Fruit fly (Drosophila melanogaster) whole organism, embryonic: ENCODE measurements around the gene dlp.
A peak's percentile ranks its signal among the peaks of the same experiment; 100 is the strongest.

Source experiments
- B-H2 ChIP-seq: fragments of 200-800 bp; sonication (Bioruptor generic); optimal IDR thresholded peaks from 2 replicates; lab custom pipeline; 2018; ENCODE audit warnings: missing biosample characterization, mild to moderate bottlenecking, missing genetic modification characterization
- Bdp1 ChIP-seq: fragments of 200-800 bp; sonication (Bioruptor generic); optimal IDR thresholded peaks from 3 replicates; lab custom pipeline; 2016; ENCODE audit warnings: missing biosample characterization, missing genetic modification characterization
- Bteb2 ChIP-seq: fragments of 200-800 bp; sonication (Bioruptor generic); optimal IDR thresholded peaks from 2 replicates; lab custom pipeline; 2016; ENCODE audit warnings: missing biosample characterization, missing genetic modification characterization
- CG1024 ChIP-seq: fragments of 200-800 bp; sonication (Bioruptor generic); IDR thresholded peaks from 2 replicates; pipeline ENCODE4 v1.3.6; 2022; ENCODE audit warnings: missing biosample characterization, missing genetic modification characterization
- CG10321 ChIP-seq: fragments of 200-800 bp; sonication (Bioruptor generic); IDR thresholded peaks from 2 replicates; pipeline ENCODE4 v1.3.6; 2022; ENCODE audit warnings: missing biosample characterization, missing genetic modification characterization
- CG10366 ChIP-seq: fragments of 200-800 bp; sonication (Bioruptor generic); IDR thresholded peaks from 2 replicates; pipeline ENCODE4 v1.3.6; 2022; ENCODE audit warnings: missing biosample characterization, missing genetic modification characterization
- CG10431 ChIP-seq: fragments of 200-800 bp; sonication (Bioruptor generic); optimal IDR thresholded peaks from 3 replicates; lab custom pipeline; 2018; ENCODE audit warnings: missing biosample characterization, mild to moderate bottlenecking, missing genetic modification characterization
- CG10462 ChIP-seq: fragments of 200-800 bp; sonication (Bioruptor generic); optimal IDR thresholded peaks from 2 replicates; lab custom pipeline; 2016; ENCODE audit warnings: missing biosample characterization, missing genetic modification characterization
- CG10565 ChIP-seq: fragments of 200-800 bp; sonication (Bioruptor generic); optimal IDR thresholded peaks from 3 replicates; lab custom pipeline; 2016; ENCODE audit warnings: missing biosample characterization, mild to moderate bottlenecking, missing genetic modification characterization
- CG11560 ChIP-seq: fragments of 200-800 bp; sonication (Bioruptor generic); IDR thresholded peaks from 3 replicates; pipeline ENCODE4 v1.3.6; 2022; ENCODE audit warnings: missing biosample characterization, missing genetic modification characterization
- CG11695 ChIP-seq: fragments of 200-800 bp; sonication (Bioruptor generic); IDR thresholded peaks from 3 replicates; pipeline ENCODE4 v1.3.6; 2022; ENCODE audit warnings: missing biosample characterization, missing genetic modification characterization
- CG11696 ChIP-seq: fragments of 200-800 bp; sonication (Bioruptor generic); IDR thresholded peaks from 2 replicates; pipeline ENCODE4 v1.3.6; 2022; ENCODE audit warnings: missing biosample characterization, missing genetic modification characterization
- CG12299 ChIP-seq: fragments of 200-800 bp; sonication (Bioruptor generic); optimal IDR thresholded peaks from 2 replicates; lab custom pipeline; 2018; ENCODE audit warnings: missing biosample characterization, mild to moderate bottlenecking, missing genetic modification characterization
- CG14441 ChIP-seq: fragments of 200-800 bp; sonication (Bioruptor generic); IDR thresholded peaks from 2 replicates; pipeline ENCODE4 v1.3.6; 2022; ENCODE audit warnings: missing biosample characterization, missing genetic modification characterization
- CG15696 ChIP-seq: fragments of 200-800 bp; sonication (Bioruptor generic); optimal IDR thresholded peaks from 2 replicates; lab custom pipeline; 2019; ENCODE audit warnings: missing biosample characterization, mild to moderate bottlenecking, missing genetic modification characterization, moderate library complexity
- CG1602 ChIP-seq: fragments of 200-800 bp; sonication (Bioruptor generic); optimal IDR thresholded peaks from 3 replicates; lab custom pipeline; 2016; ENCODE audit warnings: missing biosample characterization, missing genetic modification characterization
- CG16813 ChIP-seq: fragments of 200-800 bp; sonication (Bioruptor generic); IDR thresholded peaks from 3 replicates; pipeline ENCODE4 v1.3.6; 2022; ENCODE audit warnings: missing biosample characterization, missing genetic modification characterization; ENCODE audit not compliant: partially characterized antibody
- CG2199 ChIP-seq: fragments of 200-800 bp; sonication (Bioruptor generic); IDR thresholded peaks from 3 replicates; pipeline ENCODE4 v1.3.6; 2022; ENCODE audit warnings: missing biosample characterization, missing genetic modification characterization
- CG3065 ChIP-seq: fragments of 200-800 bp; sonication (Bioruptor generic); optimal IDR thresholded peaks from 2 replicates; lab custom pipeline; 2016; ENCODE audit warnings: missing biosample characterization, missing genetic modification characterization
- CG33557 ChIP-seq: fragments of 200-800 bp; sonication (Bioruptor generic); optimal IDR thresholded peaks from 2 replicates; lab custom pipeline; 2019; ENCODE audit warnings: missing biosample characterization, mild to moderate bottlenecking, missing genetic modification characterization, moderate library complexity
- CG6175 ChIP-seq: fragments of 200-800 bp; sonication (Bioruptor generic); IDR thresholded peaks from 3 replicates; pipeline ENCODE4 v1.3.6; 2022; ENCODE audit warnings: missing biosample characterization, missing genetic modification characterization
- CG7357 ChIP-seq: fragments of 200-800 bp; sonication (Bioruptor generic); IDR thresholded peaks from 3 replicates; pipeline ENCODE4 v1.3.6; 2022; ENCODE audit warnings: missing biosample characterization, missing genetic modification characterization
- CG7745 ChIP-seq: fragments of 200-800 bp; sonication (Bioruptor generic); optimal IDR thresholded peaks from 2 replicates; lab custom pipeline; 2018; ENCODE audit warnings: missing biosample characterization, mild to moderate bottlenecking, missing genetic modification characterization, moderate library complexity
- CG7839 ChIP-seq: fragments of 200-800 bp; sonication (Bioruptor generic); optimal IDR thresholded peaks from 3 replicates; lab custom pipeline; 2018; ENCODE audit warnings: missing biosample characterization, mild to moderate bottlenecking, missing genetic modification characterization, moderate library complexity
- CG8924 ChIP-seq: fragments of 200-800 bp; optimal IDR thresholded peaks from 3 replicates; lab custom pipeline; 2019; ENCODE audit warnings: missing biosample characterization, mild to moderate bottlenecking, missing genetic modification characterization, moderate library complexity
- CG9817 ChIP-seq: fragments of 200-800 bp; sonication (Bioruptor generic); optimal IDR thresholded peaks from 2 replicates; lab custom pipeline; 2018; ENCODE audit warnings: missing biosample characterization, mild to moderate bottlenecking, missing genetic modification characterization, moderate library complexity
- H15 ChIP-seq: fragments of 200-800 bp; sonication (Bioruptor generic); IDR thresholded peaks from 3 replicates; pipeline ENCODE4 v1.3.6; 2022; ENCODE audit warnings: missing biosample characterization, missing genetic modification characterization
- Hand ChIP-seq: fragments of 200-800 bp; sonication (Bioruptor generic); optimal IDR thresholded peaks from 2 replicates; lab custom pipeline; 2017; ENCODE audit warnings: mild to moderate bottlenecking, missing biosample characterization, missing genetic modification reagents, missing genetic modification characterization
- Hsf ChIP-seq: fragments of 200-800 bp; sonication (Bioruptor generic); optimal IDR thresholded peaks from 3 replicates; lab custom pipeline; 2016; ENCODE audit warnings: missing biosample characterization, missing genetic modification characterization
- Sry-δ ChIP-seq: fragments of 200-800 bp; sonication (Bioruptor generic); optimal IDR thresholded peaks from 2 replicates; lab custom pipeline; 2016; ENCODE audit warnings: missing biosample characterization, missing genetic modification characterization
- ab ChIP-seq: fragments of 200-800 bp; sonication (Bioruptor generic); optimal IDR thresholded peaks from 2 replicates; lab custom pipeline; 2016; ENCODE audit warnings: missing biosample characterization, missing genetic modification characterization
- abd-A ChIP-seq: fragments of 200-800 bp; sonication (Bioruptor generic); optimal IDR thresholded peaks from 3 replicates; lab custom pipeline; 2019; ENCODE audit warnings: missing biosample characterization, mild to moderate bottlenecking, missing genetic modification characterization, moderate library complexity
- aop ChIP-seq: fragments of 200-800 bp; sonication (Bioruptor generic); IDR thresholded peaks from 2 replicates; pipeline ENCODE4 v1.3.6; 2022; ENCODE audit warnings: missing biosample characterization, missing genetic modification characterization
- cas ChIP-seq: fragments of 200-800 bp; sonication (Bioruptor generic); IDR thresholded peaks from 2 replicates; pipeline ENCODE4 v1.3.6; 2022; ENCODE audit warnings: missing biosample characterization, missing genetic modification characterization
- crol ChIP-seq: fragments of 200-800 bp; sonication (Bioruptor generic); IDR thresholded peaks from 2 replicates; pipeline ENCODE4 v1.3.6; 2022; ENCODE audit warnings: missing biosample characterization, missing genetic modification characterization
- cwo ChIP-seq: fragments of 200-800 bp; sonication (Bioruptor generic); optimal IDR thresholded peaks from 3 replicates; lab custom pipeline; 2017; ENCODE audit warnings: missing biosample characterization, missing genetic modification characterization, mild to moderate bottlenecking, moderate library complexity, missing genetic modification reagents
- fd96Cb ChIP-seq: fragments of 200-800 bp; sonication (Bioruptor generic); optimal IDR thresholded peaks from 2 replicates; lab custom pipeline; 2018; ENCODE audit warnings: missing biosample characterization, mild to moderate bottlenecking, missing genetic modification characterization, moderate library complexity
- ftz-f1 ChIP-seq: fragments of 200-800 bp; sonication (Bioruptor generic); optimal IDR thresholded peaks from 2 replicates; lab custom pipeline; 2016; ENCODE audit warnings: missing biosample characterization, missing genetic modification characterization
- gem ChIP-seq: fragments of 200-800 bp; sonication (Bioruptor generic); optimal IDR thresholded peaks from 2 replicates; lab custom pipeline; 2019; ENCODE audit warnings: missing biosample characterization, mild to moderate bottlenecking, missing genetic modification characterization, moderate library complexity
- jing ChIP-seq: fragments of 200-800 bp; sonication (Bioruptor generic); optimal IDR thresholded peaks from 2 replicates; lab custom pipeline; 2018; ENCODE audit warnings: missing biosample characterization, mild to moderate bottlenecking, missing genetic modification characterization
- jumu ChIP-seq: fragments of 200-800 bp; sonication (Bioruptor generic); optimal IDR thresholded peaks from 3 replicates; lab custom pipeline; 2016; ENCODE audit warnings: missing biosample characterization, missing genetic modification characterization
- lov ChIP-seq, 2 experiments: fragments of 200-800 bp in 1 of 2; fragments of >200 bp in 1 of 2; sonication (Bioruptor generic) in 1 of 2; IDR thresholded peaks in 1 of 2; optimal IDR thresholded peaks in 1 of 2; 2 replicates in 1 of 2; 3 replicates in 1 of 2; pipeline versions ENCODE4 v1.3.6 to Lab custom; 2017 to 2022; ENCODE audit warnings: missing biosample characterization in 1 of 2, missing genetic modification characterization in 1 of 2
- nmo ChIP-seq: fragments of 200-800 bp; sonication (Bioruptor generic); optimal IDR thresholded peaks from 2 replicates; lab custom pipeline; 2018; ENCODE audit warnings: missing biosample characterization, mild to moderate bottlenecking, missing genetic modification characterization, moderate library complexity
- p53 ChIP-seq: fragments of 200-800 bp; sonication (Bioruptor generic); optimal IDR thresholded peaks from 2 replicates; lab custom pipeline; 2016; ENCODE audit warnings: missing biosample characterization, missing genetic modification characterization
- pho ChIP-seq: fragments of 200-800 bp; sonication (Bioruptor generic); optimal IDR thresholded peaks from 2 replicates; lab custom pipeline; 2016; ENCODE audit warnings: missing biosample characterization, missing genetic modification characterization
- pnt ChIP-seq: fragments of 200-800 bp; sonication (Bioruptor generic); optimal IDR thresholded peaks from 3 replicates; lab custom pipeline; 2016; ENCODE audit warnings: missing biosample characterization, missing genetic modification characterization
- pum ChIP-seq: fragments of 200-800 bp; sonication (Bioruptor generic); optimal IDR thresholded peaks from 2 replicates; lab custom pipeline; 2016; ENCODE audit warnings: missing biosample characterization, missing genetic modification characterization
- sim ChIP-seq: fragments of 200-800 bp; sonication (Bioruptor generic); IDR thresholded peaks from 2 replicates; pipeline ENCODE4 v1.3.6; 2022; ENCODE audit warnings: missing biosample characterization, missing genetic modification characterization
- sisA ChIP-seq: fragments of 200-800 bp; sonication (Bioruptor generic); IDR thresholded peaks from 2 replicates; pipeline ENCODE4 v1.3.6; 2022; ENCODE audit warnings: missing biosample characterization, missing genetic modification characterization
- sob ChIP-seq: fragments of 200-800 bp; sonication (Bioruptor generic); IDR thresholded peaks from 2 replicates; pipeline ENCODE4 v1.3.6; 2022; ENCODE audit warnings: missing biosample characterization, missing genetic modification characterization
- stc ChIP-seq: fragments of 200-800 bp; sonication (Bioruptor generic); IDR thresholded peaks from 2 replicates; pipeline ENCODE4 v1.3.6; 2022; ENCODE audit warnings: missing biosample characterization, missing genetic modification characterization
- unc-4 ChIP-seq: fragments of 200-800 bp; sonication (Bioruptor generic); IDR thresholded peaks from 2 replicates; pipeline ENCODE4 v1.3.6; 2022; ENCODE audit warnings: missing biosample characterization, missing genetic modification characterization; ENCODE audit not compliant: partially characterized antibody

dlp gene

DNA sequence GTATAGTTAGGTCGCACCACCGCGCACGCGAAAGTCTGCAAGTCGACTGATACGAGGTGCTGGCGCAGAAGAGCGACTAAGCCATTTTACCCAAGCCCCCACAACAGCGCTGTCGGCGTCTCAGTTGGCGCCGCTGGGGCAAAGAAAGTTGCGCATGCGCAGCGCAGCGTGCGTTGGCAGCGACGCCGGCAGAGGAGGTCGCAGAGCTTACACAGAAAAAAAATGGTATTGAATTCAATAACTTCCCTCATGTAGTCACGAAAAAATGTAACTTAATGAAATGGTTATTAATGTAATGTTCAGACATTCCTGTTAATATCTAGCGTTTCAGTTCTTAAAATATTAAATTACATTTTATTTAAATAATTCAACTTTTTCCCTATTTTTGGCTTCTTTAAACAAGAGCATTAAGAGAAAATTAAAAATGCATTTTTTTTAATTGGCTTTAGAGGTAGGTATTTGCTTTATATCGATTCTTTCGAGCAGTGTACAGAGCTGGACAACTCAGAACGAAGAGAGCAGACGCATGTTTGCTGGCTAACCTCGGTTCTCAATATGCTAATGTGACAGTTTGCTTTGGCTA lies 45.8 kb downstream of the dlp start, which contains the start of gene CG4914 (continued):
- TF ChIP-seq nmo (GFP tag; lab: Kevin White, UChicago) (peak; percentile 93), gem (tag; lab: Kevin White, UChicago) (peak; percentile 94), pho (GFP tag; lab: Kevin White, UChicago) (no peak), CG11696 (GFP tag; lab: Robert Waterston, UW) (no peak), ab (GFP tag; lab: Kevin White, UChicago) (no peak), H15 (GFP tag; lab: Robert Waterston, UW) (0 out of 3 replicates have a peak, but pooled peaks have one; percentile 50), CG10462 (GFP tag; lab: Kevin White, UChicago) (peak; percentile 48), CG10565 (GFP tag; lab: Kevin White, UChicago) (no peak), sob (no peak), cas (GFP tag; lab: Robert Waterston, UW) (no peak), CG7839 (peak; percentile 88), CG6175 (no peak), jumu (GFP tag; lab: Kevin White, UChicago) (no peak), CG8924 (tag; lab: Kevin White, UChicago) (peak; percentile 80), stc (GFP tag; lab: Robert Waterston, UW) (peak; percentile 47; the same call in 1 of the 2 replicates), CG7745 (tag; lab: Kevin White, UChicago) (no peak), CG16813 (0 out of 3 replicates have a peak, but pooled peaks have one; percentile 30), CG10431 (GFP tag; lab: Kevin White, UChicago) (peak; percentile 50), fd96Cb (tag; lab: Kevin White, UChicago) (peak; percentile 74), sisA (GFP tag; lab: Robert Waterston, UW) (peak; percentile 69), Sry-δ (GFP tag; lab: Kevin White, UChicago) (no peak), CG3065 (peak; percentile 44), cwo (GFP tag; lab: Kevin White, UChicago) (peak; percentile 43), pnt (GFP tag; lab: Kevin White, UChicago) (no peak), CG9817 (tag; lab: Kevin White, UChicago) (peak; percentile 34), CG1602 (peak; percentile 79), p53 (no peak), crol (GFP tag; lab: Robert Waterston, UW) (no peak), CG2199 (no peak), Hsf (GFP tag; lab: Kevin White, UChicago) (peak; percentile 42), Hand (GFP tag; lab: Kevin White, UChicago) (no peak), CG33557 (GFP tag; lab: Kevin White, UChicago) (peak; percentile 88), aop (GFP tag; lab: Robert Waterston, UW) (no peak), Bdp1 (GFP tag; lab: Kevin White, UChicago) (no peak), lov (optimal IDR thresholded peaks at IDR 0.05; lab: Kevin White, UChicago) (no peak), lov (GFP tag; IDR thresholded peaks at IDR 0.05; lab: Robert Waterston, UW) (0 out of 3 replicates have a peak, but pooled peaks have one; percentile 60), Bteb2 (peak; percentile 42), jing (GFP tag; lab: Kevin White, UChicago) (peak; percentile 31), CG11560 (tag; lab: Robert Waterston, UW) (peak; percentile 46; the same call in 1 of the 3 replicates), CG15696 (tag; lab: Kevin White, UChicago) (peak; percentile 58), CG1024 (no peak)

DNA sequence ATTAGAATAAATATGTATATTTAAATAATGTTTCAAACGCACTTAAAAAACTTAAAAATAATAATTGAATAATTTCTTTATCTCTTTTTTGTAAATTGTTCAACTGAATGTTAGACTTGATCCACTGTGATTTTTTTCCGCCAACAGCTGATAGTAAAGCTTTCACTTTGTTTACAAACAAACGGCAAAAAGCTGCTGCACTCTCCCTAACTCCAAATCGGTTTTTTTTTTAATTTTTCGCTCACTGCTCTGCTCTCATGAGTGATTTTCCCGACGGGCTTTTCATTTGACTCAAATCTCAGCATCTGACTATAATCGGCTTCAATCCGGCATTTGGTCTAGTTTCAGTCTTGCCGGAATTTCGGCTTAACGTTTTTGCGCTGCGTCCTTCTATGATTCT lies 49.1 kb downstream of the dlp start:
- TF ChIP-seq CG11695 (GFP tag; lab: Robert Waterston, UW) (no peak), CG14441 (GFP tag; lab: Robert Waterston, UW) (no peak), ftz-f1 (GFP tag; lab: Kevin White, UChicago) (no peak), abd-A (tag; lab: Kevin White, UChicago) (peak; percentile 5), CG10321 (GFP tag; lab: Robert Waterston, UW) (no peak), pum (GFP tag; lab: Kevin White, UChicago) (no peak), fd96Cb (tag; lab: Kevin White, UChicago) (no peak), B-H2 (GFP tag; lab: Kevin White, UChicago) (no peak), CG10366 (no peak), CG12299 (tag; lab: Kevin White, UChicago) (no peak), sim (GFP tag; lab: Robert Waterston, UW) (no peak), unc-4 (GFP tag; lab: Robert Waterston, UW) (0 out of 2 replicates have a peak, but pooled peaks have one; percentile 20), CG7357 (GFP tag; lab: Robert Waterston, UW) (no peak)
